Fruit fly (Drosophila melanogaster) whole organism, pupa: Measurements from ENCODE around the gene Awh.

Experiments
- CG10348 ChIP-seq: fragments of 200-800 bp; sonication (Bioruptor generic); IDR thresholded peaks from 2 replicates; pipeline ENCODE4 v1.3.6; 2022; ENCODE audit warnings: missing biosample characterization, missing genetic modification characterization
- CG13204 ChIP-seq: fragments of 200-800 bp; sonication (Bioruptor generic); optimal IDR thresholded peaks from 2 replicates; lab custom pipeline; 2018; ENCODE audit warnings: missing biosample characterization, mild to moderate bottlenecking, missing genetic modification characterization, moderate library complexity
- CG15710 ChIP-seq: fragments of 200-800 bp; sonication (Bioruptor generic); optimal IDR thresholded peaks from 2 replicates; lab custom pipeline; 2018; ENCODE audit warnings: missing biosample characterization, mild to moderate bottlenecking, missing genetic modification characterization, moderate library complexity
- CG17806 ChIP-seq: fragments of 200-800 bp; sonication (Bioruptor generic); optimal IDR thresholded peaks from 2 replicates; lab custom pipeline; 2018; ENCODE audit warnings: missing biosample characterization, mild to moderate bottlenecking, missing genetic modification characterization, moderate library complexity
- CG34367 ChIP-seq: fragments of 200-800 bp; sonication (Bioruptor generic); optimal IDR thresholded peaks from 2 replicates; lab custom pipeline; 2018; ENCODE audit warnings: missing biosample characterization, mild to moderate bottlenecking, missing genetic modification characterization
- CG4496 ChIP-seq: fragments of 200-800 bp; sonication (Bioruptor generic); IDR thresholded peaks from 3 replicates; pipeline ENCODE4 v1.3.6; 2022; ENCODE audit warnings: missing biosample characterization, missing genetic modification characterization
- CG8159 ChIP-seq: fragments of 200-800 bp; sonication (Bioruptor generic); optimal IDR thresholded peaks from 3 replicates; lab custom pipeline; 2018; ENCODE audit warnings: missing biosample characterization, mild to moderate bottlenecking, missing genetic modification characterization, moderate library complexity
- EcR ChIP-seq: fragments of 200-800 bp; sonication (Bioruptor generic); optimal IDR thresholded peaks from 3 replicates; lab custom pipeline; 2019; ENCODE audit warnings: missing biosample characterization, missing genetic modification characterization, mild to moderate bottlenecking, moderate library complexity, missing genetic modification reagents
- Ets98B ChIP-seq: fragments of 200-800 bp; sonication (Bioruptor generic); IDR thresholded peaks from 2 replicates; pipeline ENCODE4 v1.3.6; 2022; ENCODE audit warnings: missing biosample characterization, missing genetic modification characterization
- Pif1B ChIP-seq: fragments of 200-800 bp; sonication (Bioruptor generic); optimal IDR thresholded peaks from 3 replicates; lab custom pipeline; 2016; ENCODE audit warnings: missing biosample characterization, missing genetic modification characterization
- fd96Ca ChIP-seq: fragments of 200-800 bp; sonication (Bioruptor generic); IDR thresholded peaks from 3 replicates; pipeline ENCODE4 v1.3.6; 2022; ENCODE audit warnings: missing biosample characterization, missing genetic modification characterization
- gl ChIP-seq: fragments of 200-800 bp; sonication (Bioruptor generic); optimal IDR thresholded peaks from 2 replicates; lab custom pipeline; 2018; ENCODE audit warnings: missing biosample characterization, mild to moderate bottlenecking, missing genetic modification characterization

DNA sequence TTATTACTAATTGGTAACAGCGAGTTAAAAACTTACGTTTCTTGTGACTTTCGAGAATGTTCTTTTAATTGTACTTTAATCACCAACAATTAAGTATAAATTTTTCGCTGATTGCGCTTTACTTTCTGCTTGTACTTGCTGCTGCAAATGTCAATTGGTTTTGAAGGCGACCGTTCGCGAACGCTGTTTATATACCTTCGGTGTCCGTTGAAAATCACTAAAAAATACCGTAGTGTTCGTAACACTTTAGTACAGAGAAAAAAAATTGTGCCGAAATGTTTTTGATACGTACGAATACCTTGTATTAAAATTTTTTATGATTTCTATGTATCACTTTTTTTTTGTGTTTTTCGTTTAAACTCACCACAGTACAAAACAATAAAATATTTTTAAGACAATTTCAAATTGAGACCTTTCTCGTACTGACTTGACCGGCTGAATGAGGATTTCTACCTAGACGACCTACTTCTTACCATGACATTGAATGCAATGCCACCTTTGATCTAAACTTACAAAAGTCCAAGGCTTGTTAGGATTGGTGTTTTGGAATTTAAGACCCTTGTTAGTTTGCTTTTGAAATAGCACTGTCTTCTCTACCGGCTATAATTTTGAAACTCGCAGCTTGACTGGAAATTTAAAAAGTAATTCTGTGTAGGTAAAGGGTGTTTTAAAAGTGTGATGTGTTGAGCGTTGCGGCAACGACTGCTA lies 56.6 kb downstream of the Awh start, which contains the start of gene Ubi-p63E:
- TF ChIP-seq CG17806 (tag; lab: Kevin White, UChicago) (peak; percentile 41), CG4496 (no peak), EcR (GFP tag; lab: Kevin White, UChicago) (no peak), Ets98B (GFP tag; lab: Robert Waterston, UW) (no peak), CG15710 (tag; lab: Kevin White, UChicago) (peak; percentile 60), CG8159 (tag; lab: Kevin White, UChicago) (peak; percentile 57), CG13204 (no peak), fd96Ca (GFP tag; lab: Robert Waterston, UW) (no peak), Pif1B (GFP tag; lab: Kevin White, UChicago) (peak; percentile 12), CG34367 (tag; lab: Kevin White, UChicago) (peak; percentile 19), CG10348 (no peak), gl (tag; lab: Kevin White, UChicago) (no peak)
